Fruit fly (Drosophila melanogaster) whole organism, embryonic: Measurements from ENCODE around the gene P5CDh1.

Experiments
- CG12236 ChIP-seq: fragments of 200-800 bp; sonication (Bioruptor generic); optimal IDR thresholded peaks from 2 replicates; lab custom pipeline; 2016; ENCODE audit warnings: missing biosample characterization, missing genetic modification characterization
- CG16815 ChIP-seq: fragments of 200-800 bp; sonication (Bioruptor generic); optimal IDR thresholded peaks from 3 replicates; lab custom pipeline; 2017; ENCODE audit warnings: missing biosample characterization, mild to moderate bottlenecking, missing genetic modification characterization
- D19A ChIP-seq: fragments of 200-800 bp; optimal IDR thresholded peaks from 3 replicates; lab custom pipeline; 2019; ENCODE audit warnings: missing biosample characterization, mild to moderate bottlenecking, missing genetic modification characterization, moderate library complexity
- br ChIP-seq: fragments of >200 bp; optimal IDR thresholded peaks from 2 replicates; lab custom pipeline; 2017
- pnt ChIP-seq: fragments of 200-800 bp; sonication (Bioruptor generic); optimal IDR thresholded peaks from 3 replicates; lab custom pipeline; 2016; ENCODE audit warnings: missing biosample characterization, missing genetic modification characterization
- psq ChIP-seq: fragments of 200-800 bp; sonication (Bioruptor generic); optimal IDR thresholded peaks from 2 replicates; lab custom pipeline; 2017; ENCODE audit warnings: missing biosample characterization, missing genetic modification characterization
- ttk ChIP-seq: fragments of 200-800 bp; sonication (Bioruptor generic); IDR thresholded peaks from 2 replicates; pipeline ENCODE4 v2.1.2; 2022; ENCODE audit warnings: missing biosample characterization, missing genetic modification characterization
- vvl ChIP-seq: fragments of 200-800 bp; sonication (Bioruptor generic); IDR thresholded peaks from 2 replicates; pipeline ENCODE4 v1.3.6; 2022; ENCODE audit warnings: missing biosample characterization, missing genetic modification characterization

DNA sequence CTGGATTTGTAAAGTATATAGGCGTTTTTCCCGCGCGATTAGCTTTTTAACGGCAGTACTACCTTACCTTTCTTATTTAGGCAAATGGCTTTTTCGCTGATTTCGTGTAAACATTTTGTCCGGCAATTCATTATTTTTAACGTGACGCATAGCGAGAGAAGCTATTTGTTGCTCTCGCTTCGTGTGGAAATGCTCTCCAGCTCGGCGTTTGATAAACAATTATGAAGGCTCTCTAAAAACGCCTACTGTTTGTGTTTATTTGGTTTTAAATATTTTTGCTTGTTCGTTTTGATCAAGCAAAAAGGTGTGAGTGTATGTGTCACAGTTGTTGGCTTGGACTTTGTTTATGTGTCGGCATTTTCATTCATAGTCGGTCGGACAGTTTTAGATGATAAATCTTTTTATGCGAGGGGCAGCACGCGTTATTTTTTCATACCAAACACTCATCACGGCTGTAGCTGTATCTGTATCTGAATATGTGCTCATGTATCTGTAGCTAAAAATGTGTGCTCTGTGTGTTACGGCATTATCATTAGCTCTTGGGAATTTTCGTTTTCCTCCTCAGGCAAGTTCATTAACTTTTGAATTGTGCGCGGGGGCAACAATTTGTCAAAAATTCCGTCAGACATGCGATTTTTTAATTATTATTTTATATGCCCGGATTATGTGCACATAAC lies 45.9 kb upstream of the P5CDh1 start:
- TF ChIP-seq vvl (GFP tag; lab: Robert Waterston, UW): no peak
- TF ChIP-seq CG12236: no peak
- no peak for TF ChIP-seq CG16815
- no peak for TF ChIP-seq br (lab: Kevin White, UChicago)
- no peak for TF ChIP-seq D19A
- no peak for TF ChIP-seq pnt
- TF ChIP-seq psq (GFP tag; lab: Kevin White, UChicago): no peak
- no peak for TF ChIP-seq ttk
